Worm (Caenorhabditis elegans) whole organism, midembryonic: ENCODE measurements around the gene K10D11.7.

Experiments used
- T22C8.4 ChIP-seq: fragments of 200-800 bp; sonication (Bioruptor generic); IDR thresholded peaks from 2 replicates; pipeline ENCODE4 v1.3.6; 2022; ENCODE audit warnings: missing genetic modification characterization, missing compliant biosample characterization
- cog-1 ChIP-seq: sonication (generic microtip); optimal IDR thresholded peaks from 2 replicates; lab custom pipeline; 2016; ENCODE audit warnings: missing genetic modification characterization, missing compliant biosample characterization
- flt-1 ChIP-seq: fragments of 200-800 bp; sonication (Bioruptor generic); IDR thresholded peaks from 2 replicates; pipeline ENCODE4 v1.3.6; 2022; ENCODE audit warnings: missing genetic modification characterization, missing compliant biosample characterization
- klf-2 ChIP-seq: fragments of 200-800 bp; sonication (Bioruptor generic); conservative IDR thresholded peaks from 2 replicates; pipeline ENCODE4 v1.3.6; 2022; ENCODE audit warnings: missing genetic modification reagents, missing genetic modification characterization, missing compliant biosample characterization
- med-1 ChIP-seq: sonication (generic microtip); optimal IDR thresholded peaks from 2 replicates; lab custom pipeline; 2017; ENCODE audit warnings: missing genetic modification characterization, mild to moderate bottlenecking, missing compliant biosample characterization, antibody characterized with exemption, missing genetic modification reagents; ENCODE audit not compliant: insufficient read depth
- ref-1 ChIP-seq: fragments of 200-800 bp; sonication (Bioruptor generic); conservative IDR thresholded peaks from 2 replicates; pipeline ENCODE4 v1.3.6; 2022; ENCODE audit warnings: missing genetic modification reagents, missing genetic modification characterization, missing compliant biosample characterization
- ztf-23 ChIP-seq: fragments of 200-800 bp; sonication (Bioruptor generic); IDR thresholded peaks from 2 replicates; pipeline ENCODE4 v1.3.6; 2022; ENCODE audit warnings: missing genetic modification reagents, missing genetic modification characterization, missing compliant biosample characterization
- ztf-29 ChIP-seq: fragments of 200-800 bp; sonication (Bioruptor generic); IDR thresholded peaks from 2 replicates; pipeline ENCODE4 v1.3.6; 2022; ENCODE audit warnings: missing genetic modification reagents, missing genetic modification characterization, missing compliant biosample characterization

- no peak for TF ChIP-seq med-1 (GFP tag; lab: Kevin White, UChicago)
- no peak for TF ChIP-seq flt-1 (GFP tag; lab: Robert Waterston, UW)
- no peak for TF ChIP-seq ztf-29 (GFP tag; lab: Robert Waterston, UW)
- no peak for TF ChIP-seq klf-2
- TF ChIP-seq T22C8.4 (GFP tag; lab: Robert Waterston, UW), result no peak
- no peak for TF ChIP-seq ztf-23
- TF ChIP-seq cog-1 (tag; lab: Kevin White, UChicago), result no peak
- no peak for TF ChIP-seq ref-1 (GFP tag; lab: Robert Waterston, UW)
Observed at ce11 chrIV:12997560-12997959, 1.8 kb upstream of the K10D11.7 start.
